Worm (Caenorhabditis elegans): Measurements from ENCODE around the gene teg-1.

Gene teg-1

DNA sequence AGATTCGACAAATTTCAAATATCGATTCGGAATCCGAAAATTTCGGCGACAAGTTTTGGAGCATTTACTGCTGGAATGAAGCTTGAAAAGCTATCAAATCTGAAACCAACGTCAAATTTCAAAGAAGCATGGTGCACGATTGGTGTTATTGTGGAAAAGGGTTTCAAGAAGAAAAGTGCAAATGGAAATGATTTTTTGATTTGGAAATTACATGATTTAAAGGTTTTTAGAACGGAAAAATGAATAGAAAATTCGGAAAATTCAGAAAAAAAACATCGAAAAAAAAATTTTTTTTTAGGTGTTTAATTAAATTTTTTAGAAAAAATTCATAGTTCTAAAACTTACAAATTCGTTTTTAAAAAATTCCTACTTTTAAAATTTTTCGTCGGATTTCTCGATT lies at the start of gene teg-1:
Gene teg-1 (minus strand): TSS at position 101 of the 400 bp plus-strand sequence.
- TF ChIP-seq nhr-67 (tag; optimal IDR thresholded peaks at IDR 0.05), result no peak
- TF ChIP-seq nhr-12 (tag; optimal IDR thresholded peaks at IDR 0.05), result no peak
- no peak for TF ChIP-seq fos-1 (tag; optimal IDR thresholded peaks at IDR 0.05)
- TF ChIP-seq nhr-237 (tag; optimal IDR thresholded peaks at IDR 0.05), result no peak
- no peak for TF ChIP-seq unc-62 (GFP tag; optimal IDR thresholded peaks at IDR 0.05)
- no peak for TF ChIP-seq lin-15B (tag; optimal IDR thresholded peaks at IDR 0.05)
- TF ChIP-seq skn-1 (tag; optimal IDR thresholded peaks at IDR 0.05), result no peak
- TF ChIP-seq ceh-16 (tag; optimal IDR thresholded peaks at IDR 0.05), result no peak
- no peak for TF ChIP-seq nhr-77 (tag; optimal IDR thresholded peaks at IDR 0.05)
- TF ChIP-seq elt-3 (tag; optimal IDR thresholded peaks at IDR 0.05), result no peak
- no peak for TF ChIP-seq daf-12 (tag; optimal IDR thresholded peaks at IDR 0.05)
- TF ChIP-seq hmg-11 (tag; optimal IDR thresholded peaks at IDR 0.05), result no peak
- TF ChIP-seq ceh-9 (tag; optimal IDR thresholded peaks at IDR 0.05), result no peak
- no peak for TF ChIP-seq ama-1 (optimal IDR thresholded peaks at IDR 0.05)
- no peak for TF ChIP-seq ZK546.5 (tag; optimal IDR thresholded peaks at IDR 0.05)
- no peak for TF ChIP-seq tbx-2 (tag; optimal IDR thresholded peaks at IDR 0.05)
- TF ChIP-seq eor-1 (tag; optimal IDR thresholded peaks at IDR 0.05), result no peak

DNA sequence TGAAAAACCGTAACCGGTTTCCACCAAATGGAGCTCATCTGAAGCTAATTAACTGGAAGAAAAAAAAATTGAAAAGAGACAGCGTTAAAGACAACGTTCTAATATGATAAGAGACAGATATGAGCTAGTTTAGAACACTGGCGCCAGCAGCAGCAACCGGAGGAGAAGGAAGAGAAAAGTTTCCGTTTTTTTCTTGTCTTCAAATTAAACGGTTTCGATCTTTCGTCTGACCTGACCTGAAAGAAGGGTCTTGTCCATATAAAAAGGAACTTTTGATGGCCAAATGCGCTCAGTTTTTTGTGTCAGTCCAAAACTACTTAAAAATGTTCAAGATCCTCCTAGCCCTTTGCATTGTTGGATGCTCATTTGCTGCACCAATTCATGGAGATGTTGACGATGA lies 48.4 kb upstream of the teg-1 start, which contains the start of gene T28D6.3:
Gene T28D6.3 (plus strand): TSS at position 301 of the 400 bp plus-strand sequence.
- TF ChIP-seq ceh-28 (tag; optimal IDR thresholded peaks at IDR 0.05), result no peak
- peak; percentile 30 for TF ChIP-seq nhr-23 (tag; optimal IDR thresholded peaks at IDR 0.05)

DNA sequence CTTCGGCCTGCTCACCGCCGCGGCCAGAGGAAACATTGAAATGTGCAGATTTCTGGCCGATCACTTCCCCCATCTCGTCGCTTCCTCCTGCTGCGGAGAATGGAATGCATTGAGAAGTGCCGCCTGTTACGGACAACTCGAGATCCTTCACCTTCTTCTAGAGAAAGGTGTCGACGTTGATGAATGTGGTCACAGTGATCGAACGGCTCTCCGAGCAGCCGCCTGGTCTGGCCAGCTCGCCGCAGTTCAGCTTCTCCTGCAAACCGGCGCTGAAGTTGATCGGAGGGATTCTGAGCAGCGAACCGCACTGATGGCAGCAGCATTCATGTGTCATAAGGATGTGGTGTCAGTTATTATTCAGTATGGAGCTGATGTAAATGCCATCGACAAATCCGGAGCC lies 44.9 kb upstream of the teg-1 start:
- TF ChIP-seq mml-1 (tag; optimal IDR thresholded peaks at IDR 0.05) (no peak), sea-2 (GFP tag; optimal IDR thresholded peaks at IDR 0.05) (no peak), nhr-43 (tag; optimal IDR thresholded peaks at IDR 0.05; ENCODE audit: poor library complexity, severe bottlenecking) (no peak), snpc-4 (tag; optimal IDR thresholded peaks at IDR 0.05) (no peak), egl-27 (tag; optimal IDR thresholded peaks at IDR 0.05) (no peak), skn-1 (tag; optimal IDR thresholded peaks at IDR 0.05) (no peak), ztf-11 (tag; optimal IDR thresholded peaks at IDR 0.05) (no peak), nhr-76 (tag; optimal IDR thresholded peaks at IDR 0.05) (no peak), nhr-77 (tag; optimal IDR thresholded peaks at IDR 0.05) (no peak), nhr-11 (tag; optimal IDR thresholded peaks at IDR 0.05) (no peak), lin-39 (tag; optimal IDR thresholded peaks at IDR 0.05) (no peak), unc-62 (GFP tag; optimal IDR thresholded peaks at IDR 0.05) (no peak), elt-2 (tag; optimal IDR thresholded peaks at IDR 0.05) (no peak)

DNA sequence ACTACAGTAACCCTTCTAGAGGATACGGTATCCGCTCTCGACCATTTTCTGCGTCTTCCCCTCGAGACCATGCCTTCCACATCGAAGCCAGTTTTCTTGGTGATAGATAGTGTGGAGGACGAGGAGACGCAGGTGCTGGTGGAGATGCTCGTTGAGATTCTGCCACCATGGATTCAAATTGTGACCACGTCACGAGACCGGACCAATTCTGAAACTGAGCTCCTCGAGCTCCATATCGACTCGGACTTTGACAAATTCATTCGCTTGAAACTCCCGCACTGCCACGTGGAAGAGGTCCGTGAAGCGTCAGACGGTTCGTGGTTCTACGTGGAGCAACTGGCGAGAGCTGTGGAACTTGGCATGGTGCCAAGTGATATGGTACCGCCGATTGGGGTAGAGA lies 43.4 kb upstream of the teg-1 start:
- TF ChIP-seq skn-1 (tag; optimal IDR thresholded peaks at IDR 0.05), result no peak
- TF ChIP-seq nhr-67 (tag; optimal IDR thresholded peaks at IDR 0.05), result no peak
- TF ChIP-seq ceh-82 (tag; optimal IDR thresholded peaks at IDR 0.05), result no peak
- TF ChIP-seq egl-5 (tag; optimal IDR thresholded peaks at IDR 0.05), result no peak
- TF ChIP-seq ceh-9 (tag; optimal IDR thresholded peaks at IDR 0.05), result no peak
- no peak for TF ChIP-seq zag-1 (tag; optimal IDR thresholded peaks at IDR 0.05)
- TF ChIP-seq nhr-43 (tag; optimal IDR thresholded peaks at IDR 0.05; ENCODE audit: poor library complexity, severe bottlenecking), result no peak
- no peak for TF ChIP-seq egl-27 (tag; optimal IDR thresholded peaks at IDR 0.05)
- TF ChIP-seq mdl-1 (tag; optimal IDR thresholded peaks at IDR 0.05), result no peak

DNA sequence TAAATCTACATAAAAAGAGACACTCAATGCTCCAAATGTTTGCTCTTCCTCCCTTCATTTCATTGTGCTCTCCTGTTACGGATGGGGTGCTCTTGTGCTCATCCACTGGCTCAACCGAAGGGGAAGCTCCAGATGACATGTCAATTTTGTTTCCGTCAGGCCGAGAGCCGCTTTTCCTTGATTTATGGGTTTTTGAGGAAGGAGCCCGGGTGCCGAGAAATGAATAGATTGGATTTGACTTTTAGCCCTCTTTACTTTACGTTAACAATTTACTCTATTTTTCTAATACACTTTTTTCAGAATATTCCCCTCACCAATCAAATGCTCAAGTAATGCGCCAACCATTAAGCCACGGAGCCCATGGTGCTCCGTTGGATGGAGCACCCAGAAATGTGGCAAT lies 42.1 kb upstream of the teg-1 start, which contains the start of gene T28D6.4:
Gene T28D6.4 (plus strand): TSS at position 301 of the 400 bp plus-strand sequence.
- TF ChIP-seq lin-39 (tag; optimal IDR thresholded peaks at IDR 0.05), result peak; percentile 4
- no peak for TF ChIP-seq daf-12 (tag; optimal IDR thresholded peaks at IDR 0.05)
- TF ChIP-seq nhr-237 (tag; optimal IDR thresholded peaks at IDR 0.05), result no peak
- TF ChIP-seq unc-39 (tag; optimal IDR thresholded peaks at IDR 0.05), result no peak
- no peak for TF ChIP-seq hmg-11 (tag; optimal IDR thresholded peaks at IDR 0.05)

DNA sequence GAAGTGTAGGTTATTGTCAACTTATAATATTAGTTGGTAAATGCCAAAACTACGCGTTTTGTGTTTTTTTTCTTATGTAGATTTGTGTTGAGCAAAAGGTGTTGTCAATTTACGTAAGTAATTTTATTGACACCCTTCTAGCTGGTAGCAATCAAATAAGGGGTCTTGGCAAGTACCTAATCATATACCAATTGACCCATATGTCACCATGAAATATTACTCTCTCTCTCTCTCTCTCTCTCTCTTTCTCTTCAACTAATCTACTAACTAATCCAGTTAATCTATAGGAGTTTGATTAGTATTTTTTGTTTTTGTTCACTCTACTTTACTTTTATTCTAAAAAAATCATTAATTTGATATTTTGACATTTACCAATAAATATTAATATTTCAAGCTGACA lies 41.4 kb upstream of the teg-1 start:
- TF ChIP-seq eor-1 (tag; optimal IDR thresholded peaks at IDR 0.05) (no peak), nhr-76 (tag; optimal IDR thresholded peaks at IDR 0.05) (no peak), sea-2 (GFP tag; optimal IDR thresholded peaks at IDR 0.05) (no peak), ztf-11 (tag; optimal IDR thresholded peaks at IDR 0.05) (no peak), ceh-28 (tag; optimal IDR thresholded peaks at IDR 0.05) (no peak)

Measured in whole organism, L3 larva.